Fruit fly (Drosophila melanogaster) whole organism, embryonic: ENCODE measurements around the gene Invadolysin.

Source experiments
- Ada2b ChIP-seq: fragments of 200-800 bp; sonication (Bioruptor generic); IDR thresholded peaks from 2 replicates; pipeline ENCODE4 v1.3.6; 2022; ENCODE audit warnings: missing biosample characterization, missing genetic modification characterization
- BEAF-32 ChIP-seq: fragments of 200-800 bp; sonication (Bioruptor generic); optimal IDR thresholded peaks from 3 replicates; lab custom pipeline; 2017; ENCODE audit warnings: missing biosample characterization, missing genetic modification characterization, mild to moderate bottlenecking, moderate library complexity, missing genetic modification reagents
- Bdp1 ChIP-seq: fragments of 200-800 bp; sonication (Bioruptor generic); optimal IDR thresholded peaks from 3 replicates; lab custom pipeline; 2016; ENCODE audit warnings: missing biosample characterization, missing genetic modification characterization
- Blimp-1 ChIP-seq: fragments of 200-800 bp; sonication (Bioruptor generic); optimal IDR thresholded peaks from 3 replicates; lab custom pipeline; 2018; ENCODE audit warnings: missing biosample characterization, missing genetic modification characterization, mild to moderate bottlenecking, moderate library complexity, missing genetic modification reagents
- BtbVII ChIP-seq: fragments of 200-800 bp; sonication (Bioruptor generic); optimal IDR thresholded peaks from 3 replicates; lab custom pipeline; 2017; ENCODE audit warnings: missing biosample characterization, mild to moderate bottlenecking, missing genetic modification characterization
- CG1024 ChIP-seq: fragments of 200-800 bp; sonication (Bioruptor generic); IDR thresholded peaks from 2 replicates; pipeline ENCODE4 v1.3.6; 2022; ENCODE audit warnings: missing biosample characterization, missing genetic modification characterization
- CG11398 ChIP-seq: fragments of 200-800 bp; sonication (Bioruptor generic); optimal IDR thresholded peaks from 2 replicates; lab custom pipeline; 2016; ENCODE audit warnings: missing biosample characterization, missing genetic modification characterization
- CG11504 ChIP-seq: fragments of 200-800 bp; sonication (Bioruptor generic); optimal IDR thresholded peaks from 3 replicates; lab custom pipeline; 2019; ENCODE audit warnings: missing biosample characterization, mild to moderate bottlenecking, missing genetic modification characterization, moderate library complexity
- CG12219 ChIP-seq: fragments of 200-800 bp; sonication (Bioruptor generic); optimal IDR thresholded peaks from 3 replicates; lab custom pipeline; 2018; ENCODE audit warnings: missing biosample characterization, mild to moderate bottlenecking, missing genetic modification characterization
- CG14050 ChIP-seq: fragments of 200-800 bp; sonication (Bioruptor generic); IDR thresholded peaks from 3 replicates; pipeline ENCODE4 v1.3.6; 2022; ENCODE audit warnings: missing biosample characterization, missing genetic modification characterization
- CG15514 ChIP-seq: fragments of 200-800 bp; sonication (Bioruptor generic); optimal IDR thresholded peaks from 3 replicates; lab custom pipeline; 2017; ENCODE audit warnings: missing biosample characterization, missing genetic modification characterization, mild to moderate bottlenecking, moderate library complexity, missing genetic modification reagents
- CG17359 ChIP-seq: fragments of 200-800 bp; sonication (Bioruptor generic); optimal IDR thresholded peaks from 3 replicates; lab custom pipeline; 2018; ENCODE audit warnings: missing biosample characterization, mild to moderate bottlenecking, missing genetic modification characterization, moderate library complexity
- CG17361 ChIP-seq: fragments of 200-800 bp; sonication (Bioruptor generic); IDR thresholded peaks from 3 replicates; pipeline ENCODE4 v1.3.6; 2022; ENCODE audit warnings: missing biosample characterization, missing genetic modification characterization
- CG17568 ChIP-seq: fragments of 200-800 bp; sonication (Bioruptor generic); optimal IDR thresholded peaks from 2 replicates; lab custom pipeline; 2018; ENCODE audit warnings: missing biosample characterization, mild to moderate bottlenecking, missing genetic modification characterization, moderate library complexity
- CG2116 ChIP-seq: fragments of 200-800 bp; sonication (Bioruptor generic); optimal IDR thresholded peaks from 3 replicates; lab custom pipeline; 2018; ENCODE audit warnings: missing biosample characterization, mild to moderate bottlenecking, missing genetic modification characterization
- CG2678 ChIP-seq: fragments of 200-800 bp; sonication (Bioruptor generic); optimal IDR thresholded peaks from 3 replicates; lab custom pipeline; 2019; ENCODE audit warnings: missing biosample characterization, mild to moderate bottlenecking, missing genetic modification characterization, moderate library complexity
- CG3163 ChIP-seq: fragments of 200-800 bp; sonication (Bioruptor generic); optimal IDR thresholded peaks from 3 replicates; lab custom pipeline; 2016; ENCODE audit warnings: missing biosample characterization, missing genetic modification characterization
- CG6689 ChIP-seq: fragments of 200-800 bp; sonication (Bioruptor generic); IDR thresholded peaks from 2 replicates; pipeline ENCODE4 v1.3.6; 2022; ENCODE audit warnings: missing biosample characterization, missing genetic modification characterization
- CG8359 ChIP-seq: fragments of 200-800 bp; sonication (Bioruptor generic); optimal IDR thresholded peaks from 2 replicates; lab custom pipeline; 2017; ENCODE audit warnings: missing biosample characterization, mild to moderate bottlenecking, missing genetic modification characterization, borderline replicate concordance
- CTCF ChIP-seq: fragments of 200-800 bp; sonication (Bioruptor generic); optimal IDR thresholded peaks from 2 replicates; lab custom pipeline; 2017; ENCODE audit warnings: missing biosample characterization, mild to moderate bottlenecking, missing genetic modification characterization, moderate library complexity
- CrebB ChIP-seq: fragments of 200-800 bp; sonication (Bioruptor generic); optimal IDR thresholded peaks from 3 replicates; lab custom pipeline; 2018; ENCODE audit warnings: missing biosample characterization, mild to moderate bottlenecking, missing genetic modification characterization
- Gsc ChIP-seq: fragments of 200-800 bp; sonication (Bioruptor generic); IDR thresholded peaks from 2 replicates; pipeline ENCODE4 v1.3.6; 2022; ENCODE audit warnings: missing biosample characterization, missing genetic modification characterization
- Hr3 ChIP-seq: fragments of 200-800 bp; sonication (Bioruptor generic); optimal IDR thresholded peaks from 3 replicates; lab custom pipeline; 2016; ENCODE audit warnings: missing biosample characterization, missing genetic modification characterization
- Jarid2 ChIP-seq: fragments of 200-800 bp; sonication (Bioruptor generic); optimal IDR thresholded peaks from 3 replicates; lab custom pipeline; 2017; ENCODE audit warnings: mild to moderate bottlenecking, missing biosample characterization, missing genetic modification reagents, missing genetic modification characterization
- Max ChIP-seq: fragments of 200-800 bp; sonication (Bioruptor generic); optimal IDR thresholded peaks from 2 replicates; lab custom pipeline; 2016; ENCODE audit warnings: missing biosample characterization, mild to moderate bottlenecking, missing genetic modification characterization
- Nf-YA ChIP-seq: fragments of 200-800 bp; sonication (Bioruptor generic); IDR thresholded peaks from 2 replicates; pipeline ENCODE4 v1.3.6; 2022; ENCODE audit warnings: missing biosample characterization, missing genetic modification characterization
- Opbp ChIP-seq: fragments of 200-800 bp; sonication (Bioruptor generic); IDR thresholded peaks from 3 replicates; pipeline ENCODE4 v1.3.6; 2022; ENCODE audit warnings: missing biosample characterization, missing genetic modification characterization; ENCODE audit not compliant: partially characterized antibody
- Pdp1 ChIP-seq, 2 experiments: fragments of 200-800 bp; sonication (Bioruptor generic); optimal IDR thresholded peaks; 3 replicates each; lab custom pipeline; 2016; ENCODE audit warnings: missing biosample characterization in 2 of 2, missing genetic modification characterization in 2 of 2, mild to moderate bottlenecking in 1 of 2, moderate library complexity in 1 of 2
- Sox102F ChIP-seq: fragments of 200-800 bp; sonication (Bioruptor generic); optimal IDR thresholded peaks from 2 replicates; lab custom pipeline; 2018; ENCODE audit warnings: missing biosample characterization, mild to moderate bottlenecking, missing genetic modification characterization, moderate library complexity
- bcd ChIP-seq: fragments of 200-800 bp; sonication (Bioruptor generic); optimal IDR thresholded peaks from 2 replicates; lab custom pipeline; 2017; ENCODE audit warnings: missing biosample characterization, mild to moderate bottlenecking, missing genetic modification characterization
- bowl ChIP-seq: fragments of 200-800 bp; sonication (Bioruptor generic); IDR thresholded peaks from 2 replicates; pipeline ENCODE4 v1.3.6; 2022; ENCODE audit warnings: missing biosample characterization, missing genetic modification characterization
- chm ChIP-seq: fragments of 200-800 bp; sonication (Bioruptor generic); IDR thresholded peaks from 2 replicates; pipeline ENCODE4 v1.3.6; 2022; ENCODE audit warnings: missing biosample characterization, missing genetic modification characterization
- danr ChIP-seq: fragments of 200-800 bp; sonication (Bioruptor generic); IDR thresholded peaks from 2 replicates; pipeline ENCODE4 v1.3.6; 2022; ENCODE audit warnings: missing biosample characterization, missing genetic modification characterization
- eve ChIP-seq, 2 experiments: fragments of >200 bp; optimal IDR thresholded peaks; 2 replicates each; lab custom pipeline; 2017; ENCODE audit warnings: missing biosample characterization in 2 of 2, missing genetic modification characterization in 2 of 2
- fd3F ChIP-seq: fragments of 200-800 bp; sonication (Bioruptor generic); optimal IDR thresholded peaks from 2 replicates; lab custom pipeline; 2018; ENCODE audit warnings: missing biosample characterization, mild to moderate bottlenecking, missing genetic modification characterization, moderate library complexity
- gem ChIP-seq: fragments of 200-800 bp; sonication (Bioruptor generic); optimal IDR thresholded peaks from 2 replicates; lab custom pipeline; 2019; ENCODE audit warnings: missing biosample characterization, mild to moderate bottlenecking, missing genetic modification characterization, moderate library complexity
- gsb ChIP-seq: fragments of 200-800 bp; sonication (Bioruptor generic); IDR thresholded peaks from 2 replicates; pipeline ENCODE4 v1.3.6; 2022; ENCODE audit warnings: missing biosample characterization, missing genetic modification characterization
- hkb ChIP-seq, 2 experiments: fragments of 200-800 bp in 1 of 2; fragments of >200 bp in 1 of 2; sonication (Bioruptor generic) in 1 of 2; IDR thresholded peaks in 1 of 2; optimal IDR thresholded peaks in 1 of 2; 2 replicates each; pipeline versions ENCODE4 v1.3.6 to Lab custom; 2017 to 2022; ENCODE audit warnings: missing biosample characterization in 1 of 2, missing genetic modification characterization in 1 of 2
- kni ChIP-seq: fragments of 200-800 bp; sonication (Bioruptor generic); optimal IDR thresholded peaks from 3 replicates; lab custom pipeline; 2017; ENCODE audit warnings: mild to moderate bottlenecking, missing biosample characterization, missing genetic modification reagents, missing genetic modification characterization
- nmo ChIP-seq: fragments of 200-800 bp; sonication (Bioruptor generic); optimal IDR thresholded peaks from 2 replicates; lab custom pipeline; 2018; ENCODE audit warnings: missing biosample characterization, mild to moderate bottlenecking, missing genetic modification characterization, moderate library complexity
- oc ChIP-seq: fragments of 200-800 bp; sonication (Bioruptor generic); optimal IDR thresholded peaks from 2 replicates; lab custom pipeline; 2018; ENCODE audit warnings: missing biosample characterization, mild to moderate bottlenecking, missing genetic modification characterization, moderate library complexity
- pros ChIP-seq: fragments of 200-800 bp; sonication (Bioruptor generic); optimal IDR thresholded peaks from 3 replicates; lab custom pipeline; 2019; ENCODE audit warnings: missing biosample characterization, mild to moderate bottlenecking, missing genetic modification characterization, moderate library complexity
- schlank ChIP-seq: fragments of 200-800 bp; sonication (Bioruptor generic); optimal IDR thresholded peaks from 2 replicates; lab custom pipeline; 2018; ENCODE audit warnings: missing biosample characterization, mild to moderate bottlenecking, missing genetic modification characterization
- tap ChIP-seq: fragments of 200-800 bp; optimal IDR thresholded peaks from 3 replicates; lab custom pipeline; 2019; ENCODE audit warnings: missing biosample characterization, mild to moderate bottlenecking, missing genetic modification characterization, moderate library complexity
- vvl ChIP-seq: fragments of 200-800 bp; sonication (Bioruptor generic); IDR thresholded peaks from 2 replicates; pipeline ENCODE4 v1.3.6; 2022; ENCODE audit warnings: missing biosample characterization, missing genetic modification characterization

Invadolysin gene

DNA sequence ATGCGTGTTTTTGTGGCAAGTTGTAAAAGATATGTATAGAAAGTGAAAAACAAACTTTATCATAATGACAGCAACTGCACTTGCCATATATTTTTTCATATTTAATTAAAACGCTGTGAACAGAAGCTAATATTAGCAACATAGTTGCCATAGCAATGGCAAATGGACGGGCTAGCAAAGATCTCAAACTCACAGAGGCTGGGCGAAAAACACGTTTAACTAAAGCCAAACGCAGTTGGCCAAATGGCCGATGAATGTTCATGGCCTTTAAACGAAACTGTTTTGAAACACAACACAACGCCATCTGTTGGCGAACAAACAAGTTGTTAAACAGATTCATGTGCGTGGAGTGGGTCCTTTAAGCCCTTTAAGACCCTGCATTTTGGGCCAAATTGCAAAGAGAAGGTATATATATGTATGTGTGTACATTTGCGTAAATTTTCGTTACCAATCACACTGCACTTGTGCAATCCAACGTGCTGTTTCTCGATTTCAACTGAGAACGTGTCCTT is 4.0 kb downstream of the Invadolysin start:
- TF ChIP-seq CTCF (GFP tag; lab: Kevin White, UChicago) = peak; percentile 85
- TF ChIP-seq BtbVII (GFP tag; lab: Kevin White, UChicago) = no peak
- TF ChIP-seq Hr3 = no peak
- TF ChIP-seq CG15514 (GFP tag; lab: Kevin White, UChicago) = peak; percentile 84

DNA sequence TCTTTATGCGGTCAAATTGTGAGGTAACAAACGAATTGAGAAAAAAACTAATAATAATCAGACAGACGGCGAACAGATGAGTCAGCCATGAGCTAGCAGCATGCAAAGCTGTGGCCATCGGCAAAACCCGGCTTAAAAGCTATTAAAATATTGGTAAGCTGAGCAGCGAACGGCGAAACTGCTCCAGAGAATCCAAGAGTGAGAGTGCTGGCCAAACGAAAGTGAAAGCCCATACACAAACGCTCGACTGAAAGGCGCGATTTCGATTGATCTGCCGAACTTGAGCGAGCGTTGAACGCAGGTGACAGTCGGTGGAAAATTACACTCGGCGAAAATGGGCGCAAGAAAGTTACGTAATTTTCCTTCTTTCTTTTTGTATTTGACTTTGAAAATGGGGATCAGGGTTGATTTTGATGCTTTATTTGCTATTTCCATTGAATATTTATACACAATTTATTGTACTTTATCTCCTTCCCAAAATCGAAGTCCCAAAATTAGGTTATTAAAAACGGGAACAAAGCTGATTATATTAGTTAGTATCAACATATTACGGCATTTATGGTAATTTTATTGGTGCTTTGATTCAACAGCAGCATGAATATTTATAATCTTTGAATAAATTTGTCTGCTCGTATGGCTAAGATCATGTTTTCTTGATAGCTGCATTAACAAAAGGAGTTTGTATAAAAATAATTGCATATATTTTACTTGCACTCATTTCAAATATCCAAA is 5.4 kb downstream of the Invadolysin start:
- TF ChIP-seq CG11398 (GFP tag; lab: Kevin White, UChicago) (no peak), oc (tag; lab: Kevin White, UChicago) (peak; percentile 23), vvl (GFP tag; lab: Robert Waterston, UW) (peak; percentile 62), nmo (GFP tag; lab: Kevin White, UChicago) (peak; percentile 7), CG17359 (tag; lab: Kevin White, UChicago) (peak; percentile 21), Sox102F (peak; percentile 19), chm (GFP tag; lab: Robert Waterston, UW) (0 out of 2 replicates have a peak, but pooled peaks have one; percentile 9), gem (tag; lab: Kevin White, UChicago) (peak; percentile 10), CG11504 (tag; lab: Kevin White, UChicago) (peak; percentile 21), CG17568 (GFP tag; lab: Kevin White, UChicago) (no peak), CG17361 (GFP tag; lab: Robert Waterston, UW) (peak; percentile 21; the same call in 1 of the 3 replicates), eve (GFP tag; optimal IDR thresholded peaks at IDR 0.05; lab: Kevin White, UChicago) (peak in 1 of 2 experiments; percentile 22), Blimp-1 (peak; percentile 98), Pdp1 (GFP tag; optimal IDR thresholded peaks at IDR 0.05; lab: Kevin White, UChicago) (peak in 1 of 2 experiments; percentile 49), bcd (GFP tag; lab: Kevin White, UChicago) (no peak)
- TF ChIP-seq, all 482 proteins: peak for 12

DNA sequence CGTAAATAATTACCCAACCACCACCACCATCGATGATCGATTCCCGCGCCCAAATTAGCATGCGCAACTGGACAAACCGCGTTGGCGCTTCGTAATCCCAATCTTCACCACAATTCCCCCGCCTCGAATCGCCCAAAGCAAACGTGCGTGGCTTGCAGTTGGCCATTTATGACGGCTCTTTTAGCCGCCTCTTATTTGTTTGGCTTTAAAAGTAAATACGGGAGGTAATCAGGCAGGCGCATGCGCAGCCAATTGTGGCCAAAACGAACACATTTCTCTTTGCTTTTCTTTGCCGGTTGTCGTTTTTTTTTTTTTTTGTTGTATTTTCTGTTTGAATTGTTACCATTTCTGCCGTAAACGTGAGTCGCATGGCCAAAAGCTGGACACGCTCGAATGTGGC is 6.1 kb downstream of the Invadolysin start:
- TF ChIP-seq schlank (no peak), danr (no peak), BEAF-32 (GFP tag; lab: Kevin White, UChicago) (no peak), Gsc (no peak), tap (no peak), hkb (optimal IDR thresholded peaks at IDR 0.05; lab: Kevin White, UChicago) (no peak), hkb (GFP tag; IDR thresholded peaks at IDR 0.05; lab: Robert Waterston, UW) (peak; percentile 63), CG2116 (GFP tag; lab: Kevin White, UChicago) (no peak), Ada2b (GFP tag; lab: Robert Waterston, UW) (no peak), Jarid2 (GFP tag; lab: Kevin White, UChicago) (no peak), CG2678 (peak; percentile 31), CG14050 (GFP tag; lab: Robert Waterston, UW) (peak; percentile 49; the same call in 1 of the 3 replicates), Blimp-1 (peak; percentile 35), gsb (no peak), Bdp1 (GFP tag; lab: Kevin White, UChicago) (no peak), CG8359 (no peak), CG6689 (GFP tag; lab: Robert Waterston, UW) (peak; percentile 37; the same call in 1 of the 2 replicates), CG3163 (GFP tag; lab: Kevin White, UChicago) (peak; percentile 5), pros (GFP tag; lab: Kevin White, UChicago) (no peak), kni (GFP tag; lab: Kevin White, UChicago) (peak; percentile 95), CG1024 (peak; percentile 14; the same call in 1 of the 2 replicates), bowl (GFP tag; lab: Robert Waterston, UW) (0 out of 2 replicates have a peak, but pooled peaks have one; percentile 20), Max (GFP tag; lab: Kevin White, UChicago) (no peak), Opbp (GFP tag; lab: Robert Waterston, UW) (no peak), CG12219 (GFP tag; lab: Kevin White, UChicago) (peak; percentile 3), CrebB (tag; lab: Kevin White, UChicago) (no peak), fd3F (GFP tag; lab: Kevin White, UChicago) (no peak), Nf-YA (GFP tag; lab: Robert Waterston, UW) (no peak)
